Worm (Caenorhabditis elegans) whole organism, midembryonic: Measurements from ENCODE around the gene C44B11.6.

Source experiments
- flt-1 ChIP-seq: fragments of 200-800 bp; sonication (Bioruptor generic); IDR thresholded peaks from 2 replicates; pipeline ENCODE4 v1.3.6; 2022; ENCODE audit warnings: missing genetic modification characterization, missing compliant biosample characterization
- klf-2 ChIP-seq: fragments of 200-800 bp; sonication (Bioruptor generic); conservative IDR thresholded peaks from 2 replicates; pipeline ENCODE4 v1.3.6; 2022; ENCODE audit warnings: missing genetic modification reagents, missing genetic modification characterization, missing compliant biosample characterization

ce11 chrIII:3127074-3127596, 25.8 kb upstream of the C44B11.6 start, which contains the start of gene nipa-1:
- no peak for TF ChIP-seq klf-2 (GFP tag; lab: Robert Waterston, UW)
- TF ChIP-seq flt-1 (GFP tag; lab: Robert Waterston, UW) = no peak
